Fruit fly (Drosophila melanogaster) whole organism: Measurements from ENCODE around the gene CG1440.

Experiments used
- CG8478 ChIP-seq: fragments of >200 bp; optimal IDR thresholded peaks from 2 replicates; lab custom pipeline; 2018; ENCODE audit warnings: inconsistent platforms
- Dll ChIP-seq: fragments of >200 bp; optimal IDR thresholded peaks from 2 replicates; lab custom pipeline; 2017
- EcR ChIP-seq, 2 experiments: fragments of >200 bp; optimal IDR thresholded peaks; 2 replicates each; lab custom pipeline; 2017; ENCODE audit warnings: missing biosample characterization in 2 of 2, missing genetic modification characterization in 2 of 2, missing genetic modification reagents in 2 of 2
- pan ChIP-seq: fragments of >200 bp; optimal IDR thresholded peaks from 2 replicates; lab custom pipeline; 2017
- psq ChIP-seq: fragments of >200 bp; optimal IDR thresholded peaks from 2 replicates; lab custom pipeline; 2017
- usp ChIP-seq: fragments of >200 bp; optimal IDR thresholded peaks from 2 replicates; lab custom pipeline; 2017; ENCODE audit warnings: missing biosample characterization, missing genetic modification characterization, mixed read lengths

Gene CG1440

dm6 chrX:8442161-8442560, 5.3 kb downstream of the CG1440 start, which contains the start of gene CG12123:
TSS of gene CG12123 (minus strand) at chrX:8442348.
- TF ChIP-seq Dll (no peak), usp (GFP tag; lab: Kevin White, UChicago) (no peak), psq (lab: Kevin White, UChicago) (no peak), CG8478 (lab: Kevin White, UChicago) (no peak), EcR (GFP tag; optimal IDR thresholded peaks at IDR 0.05; lab: Kevin White, UChicago) (no peak), pan (lab: Kevin White, UChicago) (no peak)

DNA sequence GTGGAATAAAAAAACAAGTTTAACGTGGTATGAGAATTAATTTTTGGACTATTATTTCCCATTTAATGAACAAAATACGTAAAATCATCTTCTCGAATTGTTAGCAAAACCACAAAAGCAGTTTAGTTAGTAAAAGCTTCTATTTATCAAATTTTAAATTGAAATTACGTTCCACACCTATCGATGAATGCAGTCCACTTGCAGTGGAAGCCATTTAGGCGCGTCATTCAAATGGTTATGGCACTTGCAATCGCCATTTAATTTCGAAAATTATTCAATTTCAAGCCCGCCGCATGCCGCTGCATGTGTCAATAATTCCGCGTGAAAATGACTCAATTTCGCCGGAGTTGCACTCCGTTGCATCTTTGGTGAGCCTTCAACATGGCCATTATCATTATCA, 6.1 kb downstream of the CG1440 start:
- TF ChIP-seq pan (lab: Kevin White, UChicago) (no peak), usp (GFP tag; lab: Kevin White, UChicago) (no peak), EcR (GFP tag; optimal IDR thresholded peaks at IDR 0.05; lab: Kevin White, UChicago) (no peak), CG8478 (lab: Kevin White, UChicago) (no peak), psq (lab: Kevin White, UChicago) (no peak), Dll (no peak)

dm6 chrX:8444279-8444678, 7.4 kb downstream of the CG1440 start:
- TF ChIP-seq CG8478 (lab: Kevin White, UChicago) (no peak), usp (GFP tag; lab: Kevin White, UChicago) (no peak), psq (lab: Kevin White, UChicago) (no peak), Dll (no peak), EcR (GFP tag; optimal IDR thresholded peaks at IDR 0.05; lab: Kevin White, UChicago) (no peak), pan (lab: Kevin White, UChicago) (no peak)

dm6 chrX:8444883-8445572, 8.2 kb downstream of the CG1440 start:
- TF ChIP-seq Dll (no peak), EcR (GFP tag; optimal IDR thresholded peaks at IDR 0.05; lab: Kevin White, UChicago) (no peak), psq (lab: Kevin White, UChicago) (no peak), pan (lab: Kevin White, UChicago) (no peak), CG8478 (lab: Kevin White, UChicago) (no peak), usp (GFP tag; lab: Kevin White, UChicago) (no peak)

dm6 chrX:8447166-8447565, 10.3 kb downstream of the CG1440 start:
- no peak for TF ChIP-seq psq (lab: Kevin White, UChicago)
- TF ChIP-seq Dll: no peak
- no peak for TF ChIP-seq CG8478 (lab: Kevin White, UChicago)
- no peak for TF ChIP-seq EcR (GFP tag; optimal IDR thresholded peaks at IDR 0.05; lab: Kevin White, UChicago)
- no peak for TF ChIP-seq pan (lab: Kevin White, UChicago)
- TF ChIP-seq usp (GFP tag; lab: Kevin White, UChicago): no peak

dm6 chrX:8448171-8448570, 11.3 kb downstream of the CG1440 start:
- TF ChIP-seq psq (lab: Kevin White, UChicago) (no peak), CG8478 (lab: Kevin White, UChicago) (no peak), Dll (no peak), usp (GFP tag; lab: Kevin White, UChicago) (no peak), EcR (GFP tag; optimal IDR thresholded peaks at IDR 0.05; lab: Kevin White, UChicago) (no peak), pan (lab: Kevin White, UChicago) (no peak)

- no peak for TF ChIP-seq Dll
- TF ChIP-seq EcR (GFP tag; optimal IDR thresholded peaks at IDR 0.05; lab: Kevin White, UChicago): no peak
- no peak for TF ChIP-seq usp (GFP tag; lab: Kevin White, UChicago)
- no peak for TF ChIP-seq pan (lab: Kevin White, UChicago)
These were observed 13.5 kb downstream of the CG1440 start for dm6 chrX:8450214-8450904.

- TF ChIP-seq usp (GFP tag; lab: Kevin White, UChicago) (no peak), Dll (no peak), EcR (GFP tag; optimal IDR thresholded peaks at IDR 0.05; lab: Kevin White, UChicago) (no peak), psq (lab: Kevin White, UChicago) (no peak), pan (lab: Kevin White, UChicago) (no peak), CG8478 (lab: Kevin White, UChicago) (no peak)
These were observed 15.3 kb downstream of the CG1440 start for dm6 chrX:8452163-8452562.

dm6 chrX:8455019-8455555, 18.2 kb downstream of the CG1440 start, which contains the start of gene org-1:
TSS of gene org-1 (minus strand) at chrX:8455069.
- TF ChIP-seq psq (lab: Kevin White, UChicago) (no peak), Dll (no peak), CG8478 (lab: Kevin White, UChicago) (no peak), pan (lab: Kevin White, UChicago) (no peak), usp (GFP tag; lab: Kevin White, UChicago) (no peak), EcR (GFP tag; optimal IDR thresholded peaks at IDR 0.05; lab: Kevin White, UChicago) (no peak)

DNA sequence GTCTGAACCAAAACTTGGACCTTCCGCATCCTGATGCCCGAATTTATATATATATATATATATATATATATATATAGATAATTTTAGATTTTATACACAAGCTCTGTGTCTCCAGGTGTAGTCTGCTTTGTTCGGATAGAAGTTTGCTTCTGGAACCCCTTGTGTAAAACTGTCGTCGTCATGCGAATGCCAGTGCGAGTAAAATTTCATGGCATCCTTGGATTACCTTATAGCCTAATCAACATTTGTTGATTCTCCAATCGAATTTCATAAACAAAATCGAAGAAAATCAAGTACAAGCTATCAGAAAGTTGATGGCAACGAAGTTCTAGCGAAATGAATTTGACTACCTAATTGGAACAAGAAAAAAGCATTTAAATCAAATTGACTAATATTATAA, 20.7 kb downstream of the CG1440 start, which contains the start of gene CG32713:
Gene CG32713, minus strand, starts transcription at position 101 of the 400 bp plus-strand sequence.
- no peak for TF ChIP-seq Dll
- TF ChIP-seq usp (GFP tag; lab: Kevin White, UChicago): no peak
- TF ChIP-seq EcR (GFP tag; optimal IDR thresholded peaks at IDR 0.05; lab: Kevin White, UChicago): no peak
- TF ChIP-seq pan (lab: Kevin White, UChicago): no peak
- no peak for TF ChIP-seq CG8478 (lab: Kevin White, UChicago)
- no peak for TF ChIP-seq psq (lab: Kevin White, UChicago)

DNA sequence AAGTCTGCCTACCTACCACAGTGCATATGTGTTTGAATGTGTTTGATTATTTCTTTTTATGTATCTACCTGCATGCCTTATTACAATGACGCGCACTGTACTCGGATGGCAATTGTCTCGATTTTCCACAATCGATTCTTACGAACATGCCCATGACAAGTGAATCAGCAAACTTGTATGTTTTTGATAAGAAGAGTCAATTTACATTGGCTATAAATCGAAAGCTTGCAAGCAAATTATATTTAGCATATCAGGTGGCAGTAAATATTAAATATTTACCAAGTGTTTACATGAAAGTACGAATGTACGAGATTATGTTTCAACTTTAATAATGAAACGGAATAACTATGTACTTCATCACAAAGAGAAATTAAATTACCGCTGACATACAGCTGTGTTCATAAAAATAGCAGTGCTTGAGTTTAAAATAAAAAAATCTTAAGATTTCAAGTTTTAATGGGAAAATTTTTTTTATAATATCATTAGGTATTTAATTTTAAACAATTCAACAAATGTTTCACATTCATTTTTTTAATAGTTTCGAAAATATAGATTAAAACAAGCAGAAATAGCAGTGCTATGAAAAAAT, 22.7 kb downstream of the CG1440 start:
- TF ChIP-seq Dll (no peak), EcR (GFP tag; optimal IDR thresholded peaks at IDR 0.05; lab: Kevin White, UChicago) (no peak), usp (GFP tag; lab: Kevin White, UChicago) (no peak), pan (lab: Kevin White, UChicago) (no peak), psq (lab: Kevin White, UChicago) (no peak), CG8478 (lab: Kevin White, UChicago) (no peak)
